Fruit fly (Drosophila melanogaster) S2 (cell line): ENCODE results near the gene Flo2.

ENCODE experiments used
- CG8478 ChIP-seq: fragments of >200 bp; optimal IDR thresholded peaks from 2 replicates; lab custom pipeline; 2018
- CTCF ChIP-seq, 2 experiments: fragments of >200 bp; optimal IDR thresholded peaks; 2 replicates each; lab custom pipeline; 2018

DNA sequence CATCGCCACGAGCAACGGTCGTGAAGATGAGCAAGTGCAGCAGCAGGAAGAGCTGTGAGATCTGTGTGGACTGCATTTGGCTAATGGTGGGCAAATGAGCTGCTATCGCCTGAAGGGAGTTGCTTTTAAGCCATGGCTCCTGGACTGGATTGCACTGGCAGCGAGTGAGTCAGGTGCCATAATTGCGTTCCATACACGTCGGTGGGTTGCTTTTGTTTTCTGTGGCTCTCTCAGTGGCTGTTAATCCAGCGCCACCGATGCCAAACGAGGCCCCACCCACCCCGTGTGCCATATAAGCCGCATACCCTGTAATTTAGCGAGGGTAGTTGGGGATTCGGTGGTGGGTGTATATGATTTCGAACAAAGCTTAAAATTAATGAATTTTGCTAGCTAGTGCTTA, 5.5 kb downstream of the Flo2 start, which contains the start of gene CG12539:
- TF ChIP-seq CTCF (optimal IDR thresholded peaks at IDR 0.05; lab: Kevin White, UChicago), result no peak
- TF ChIP-seq CG8478 (lab: Kevin White, UChicago), result no peak
